Worm (Caenorhabditis elegans): ENCODE data around the gene sluh-7.

DNA sequence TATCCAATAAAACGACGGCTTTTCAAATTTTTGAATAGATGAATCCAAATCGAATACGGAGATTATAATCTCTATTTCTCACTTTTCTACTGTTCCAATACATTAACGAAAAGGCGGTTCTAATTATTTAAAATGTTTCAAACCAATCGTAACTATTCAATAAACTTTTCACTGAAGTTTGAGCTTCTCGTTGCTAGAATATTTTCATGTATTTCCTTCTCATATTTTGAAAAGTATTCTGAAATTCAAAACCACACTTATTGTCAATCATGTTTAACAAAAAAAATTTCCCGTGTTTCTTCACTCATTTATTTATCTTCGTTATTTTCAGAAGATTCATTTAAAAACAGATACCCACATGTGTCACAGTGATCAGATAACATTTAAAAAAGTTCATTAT, 47.2 kb upstream of the sluh-7 start, which contains the start of gene F15H10.8:
- no peak for TF ChIP-seq pqm-1 (tag; optimal IDR thresholded peaks at IDR 0.05)
- no peak for TF ChIP-seq pha-4 (tag; optimal IDR thresholded peaks at IDR 0.05)
- no peak for TF ChIP-seq K09A11.1 (tag; optimal IDR thresholded peaks at IDR 0.05; ENCODE audit: insufficient read depth)

All from whole organism, late embryonic.